ENCODE assay signal across 1 worm cellular context in the genomic region with DNA sequence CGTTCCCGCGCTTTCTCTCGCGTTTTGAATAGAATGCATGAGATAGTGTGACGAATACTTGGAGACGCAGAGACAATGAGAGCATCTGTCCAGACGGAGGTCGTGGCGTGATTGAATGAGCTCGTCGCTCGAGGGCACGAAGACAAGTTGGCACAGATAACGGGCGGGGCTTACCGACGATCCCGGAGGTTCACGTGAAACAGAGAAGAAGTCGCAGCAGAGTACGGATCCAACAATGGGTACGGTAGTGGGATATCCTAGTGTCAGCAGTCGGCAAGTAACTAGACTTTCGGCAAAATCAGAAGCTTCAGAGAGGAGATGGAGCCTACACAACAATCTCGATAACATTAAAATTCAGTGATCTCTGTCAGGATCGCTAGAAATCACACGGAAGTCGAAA.
TF ChIP-seq lines count a peak whose summit lies in the region.

No protein-coding gene starts in this region.

TF ChIP-seq in whole organism, L1 larva, 84 proteins besides CTCF, POLR2A, EP300 and RAD21 (continued from another document):
- no peak for TF ChIP-seq fkh-10 (GFP tag; optimal IDR thresholded peaks at IDR 0.05; lab: Kevin White, UChicago)
- peak; percentile 37 for TF ChIP-seq irx-1 (tag; optimal IDR thresholded peaks at IDR 0.05; lab: Kevin White, UChicago)
- TF ChIP-seq nhr-12 (tag; optimal IDR thresholded peaks at IDR 0.05; lab: Kevin White, UChicago), result no peak
- TF ChIP-seq isw-1 (GFP tag; IDR thresholded peaks at IDR 0.05; lab: Robert Waterston, UW), result no peak
- TF ChIP-seq blmp-1 (tag; optimal IDR thresholded peaks at IDR 0.05; lab: Kevin White, UChicago), result no peak
- no peak for TF ChIP-seq efl-3 (GFP tag; optimal IDR thresholded peaks at IDR 0.05; lab: Kevin White, UChicago)
- no peak for TF ChIP-seq dpl-1 (GFP tag; optimal IDR thresholded peaks at IDR 0.05; lab: Kevin White, UChicago)
- no peak for TF ChIP-seq skn-1 (tag; optimal IDR thresholded peaks at IDR 0.05; lab: Kevin White, UChicago)
- TF ChIP-seq fos-1 (tag; optimal IDR thresholded peaks at IDR 0.05; lab: Kevin White, UChicago), result no peak
- no peak for TF ChIP-seq fkh-4 (tag; optimal IDR thresholded peaks at IDR 0.05; lab: Kevin White, UChicago; ENCODE audit: borderline replicate concordance)
- peak; percentile 78 for TF ChIP-seq lin-14 (GFP tag; optimal IDR thresholded peaks at IDR 0.05; lab: Kevin White, UChicago)
- no peak for TF ChIP-seq aly-2 (tag; optimal IDR thresholded peaks at IDR 0.05; lab: Kevin White, UChicago)
- peak; percentile 9 for TF ChIP-seq pag-3 (tag; optimal IDR thresholded peaks at IDR 0.05; lab: Kevin White, UChicago; ENCODE audit: borderline replicate concordance, insufficient read depth)
- TF ChIP-seq pax-3 (tag; optimal IDR thresholded peaks at IDR 0.05; lab: Kevin White, UChicago), result no peak
- TF ChIP-seq egl-27 (tag; optimal IDR thresholded peaks at IDR 0.05; lab: Kevin White, UChicago), result no peak
- TF ChIP-seq nhr-28 (tag; optimal IDR thresholded peaks at IDR 0.05; lab: Kevin White, UChicago), result no peak
- no peak for TF ChIP-seq nhr-76 (tag; optimal IDR thresholded peaks at IDR 0.05; lab: Kevin White, UChicago)
- no peak for TF ChIP-seq hlh-17 (GFP tag; optimal IDR thresholded peaks at IDR 0.05; lab: Kevin White, UChicago; ENCODE audit: borderline replicate concordance)
- no peak for TF ChIP-seq ceh-82 (tag; optimal IDR thresholded peaks at IDR 0.05; lab: Kevin White, UChicago)
- TF ChIP-seq nhr-85 (tag; lab: Kevin White, UChicago), result no peak
- TF ChIP-seq swsn-7 (tag; optimal IDR thresholded peaks at IDR 0.05; lab: Kevin White, UChicago), result peak; percentile 48
- no peak for TF ChIP-seq elt-2 (tag; optimal IDR thresholded peaks at IDR 0.05; lab: Kevin White, UChicago)
- no peak for TF ChIP-seq zag-1 (tag; optimal IDR thresholded peaks at IDR 0.05; lab: Kevin White, UChicago)
- TF ChIP-seq nhr-84 (tag; optimal IDR thresholded peaks at IDR 0.05; lab: Kevin White, UChicago), result no peak
- no peak for TF ChIP-seq fkh-8 (tag; optimal IDR thresholded peaks at IDR 0.05; lab: Kevin White, UChicago)
- TF ChIP-seq mef-2 (tag; optimal IDR thresholded peaks at IDR 0.05; lab: Kevin White, UChicago), result no peak
- TF ChIP-seq ama-1 (optimal IDR thresholded peaks at IDR 0.05; lab: Kevin White, UChicago), result peak; percentile 35
- TF ChIP-seq nhr-90 (tag; optimal IDR thresholded peaks at IDR 0.05; lab: Kevin White, UChicago; ENCODE audit: poor library complexity), result no peak
- peak; percentile 74 for TF ChIP-seq nhr-20 (tag; optimal IDR thresholded peaks at IDR 0.05; lab: Kevin White, UChicago)
- TF ChIP-seq unc-62 (GFP tag; optimal IDR thresholded peaks at IDR 0.05; lab: Kevin White, UChicago), result no peak
- TF ChIP-seq ceh-8 (GFP tag; optimal IDR thresholded peaks at IDR 0.05; lab: Kevin White, UChicago), result no peak
- no peak for TF ChIP-seq unc-86 (tag; optimal IDR thresholded peaks at IDR 0.05; lab: Kevin White, UChicago)
- TF ChIP-seq lin-15B (tag; optimal IDR thresholded peaks at IDR 0.05; lab: Kevin White, UChicago), result no peak
- TF ChIP-seq tlp-1 (tag; optimal IDR thresholded peaks at IDR 0.05; lab: Kevin White, UChicago), result no peak
- TF ChIP-seq ztf-4 (tag; optimal IDR thresholded peaks at IDR 0.05; lab: Kevin White, UChicago), result peak; percentile 63
- peak; percentile 62 for TF ChIP-seq sup-37 (GFP tag; optimal IDR thresholded peaks at IDR 0.05; lab: Kevin White, UChicago)
- no peak for TF ChIP-seq snpc-4 (tag; optimal IDR thresholded peaks at IDR 0.05; lab: Kevin White, UChicago)
- TF ChIP-seq pqm-1 (tag; optimal IDR thresholded peaks at IDR 0.05; lab: Kevin White, UChicago), result no peak
- no peak for TF ChIP-seq C04F5.9 (tag; optimal IDR thresholded peaks at IDR 0.05; lab: Kevin White, UChicago)
- TF ChIP-seq lin-35 (GFP tag; optimal IDR thresholded peaks at IDR 0.05; lab: Kevin White, UChicago), result peak in 1 of 2 experiments; percentile 28
